Fruit fly (Drosophila melanogaster): ENCODE data around the gene Gem3.

DNA sequence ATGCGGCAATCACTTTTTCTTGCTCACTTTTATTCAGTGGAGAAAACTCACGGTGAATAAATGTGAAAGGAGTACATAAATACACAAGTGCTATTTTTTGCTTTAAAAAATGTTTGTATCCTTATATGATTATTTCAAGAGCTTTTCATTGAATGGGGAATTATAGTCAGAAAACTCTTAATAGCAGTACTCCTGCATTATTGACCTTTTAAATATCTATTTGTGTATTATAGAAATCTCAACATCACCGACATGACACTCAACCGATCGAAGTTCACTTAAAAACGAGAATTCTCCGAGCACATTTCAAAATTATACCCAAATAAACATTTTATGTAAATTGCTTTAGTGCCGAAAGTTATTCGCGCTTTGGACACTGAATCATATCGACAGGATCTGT is 2.0 kb upstream of the Gem3 start, which contains the start of gene S-Lap3:
- TF ChIP-seq psq (optimal IDR thresholded peaks at IDR 0.05) (no peak), ttk (optimal IDR thresholded peaks at IDR 0.05) (no peak), Myc (optimal IDR thresholded peaks at IDR 0.05) (no peak), h (optimal IDR thresholded peaks at IDR 0.05) (no peak), insv (optimal IDR thresholded peaks at IDR 0.05) (no peak), Sin3A (optimal IDR thresholded peaks at IDR 0.05) (no peak)

All from Kc167 (cell line).